Fruit fly (Drosophila melanogaster): ENCODE data around the gene CG15529.

- TF ChIP-seq Mio (GFP tag; optimal IDR thresholded peaks at IDR 0.05) (no peak), Dfd (GFP tag; optimal IDR thresholded peaks at IDR 0.05) (no peak), psq (GFP tag; optimal IDR thresholded peaks at IDR 0.05) (no peak), OdsH (GFP tag; optimal IDR thresholded peaks at IDR 0.05) (no peak)
Measured at dm6 chr3R:30106562-30106961, 45.3 kb upstream of the CG15529 start.
